Worm (Caenorhabditis elegans): Measurements from ENCODE around the gene F08D12.12.

Gene F08D12.12

DNA sequence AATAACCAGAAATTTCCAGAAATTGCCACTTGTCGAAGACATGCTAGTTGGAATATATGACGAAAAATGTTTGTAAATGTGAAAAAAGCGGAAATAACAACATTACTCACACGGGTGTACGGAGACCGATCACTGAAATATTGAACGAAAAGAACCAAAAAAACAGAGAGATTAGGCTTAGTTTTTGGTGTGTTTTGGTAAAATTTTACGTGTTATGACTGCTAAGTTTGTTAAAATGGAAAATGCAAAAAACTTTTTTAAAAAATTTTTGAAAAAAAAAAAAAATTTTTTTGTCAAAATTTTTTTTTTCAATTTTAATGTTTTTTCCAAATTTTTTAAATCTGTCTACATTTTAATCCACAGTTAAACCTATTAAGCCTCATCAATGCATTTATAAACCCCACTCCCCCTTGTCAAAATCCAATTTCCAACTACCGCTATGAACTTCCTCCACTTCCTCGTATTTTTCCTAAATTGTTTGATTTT, 35.6 kb upstream of the F08D12.12 start, which contains the start of the genes fut-4 and K12H6.10:
Gene fut-4, minus strand, starts transcription at position 101 of the 486 bp plus-strand sequence.
Gene K12H6.10, plus strand, starts transcription at position 436 of the 486 bp plus-strand sequence.
- TF ChIP-seq zag-1 (tag; optimal IDR thresholded peaks at IDR 0.05) (no peak), egl-27 (tag; optimal IDR thresholded peaks at IDR 0.05) (no peak), unc-62 (GFP tag; optimal IDR thresholded peaks at IDR 0.05) (no peak), ama-1 (optimal IDR thresholded peaks at IDR 0.05) (no peak), mbf-1 (tag; optimal IDR thresholded peaks at IDR 0.05) (no peak), nhr-12 (tag; optimal IDR thresholded peaks at IDR 0.05) (no peak), Y55F3AM.14 (GFP tag; optimal IDR thresholded peaks at IDR 0.05) (no peak), lin-11 (tag; optimal IDR thresholded peaks at IDR 0.05) (no peak), nhr-21 (tag; optimal IDR thresholded peaks at IDR 0.05) (no peak)

DNA sequence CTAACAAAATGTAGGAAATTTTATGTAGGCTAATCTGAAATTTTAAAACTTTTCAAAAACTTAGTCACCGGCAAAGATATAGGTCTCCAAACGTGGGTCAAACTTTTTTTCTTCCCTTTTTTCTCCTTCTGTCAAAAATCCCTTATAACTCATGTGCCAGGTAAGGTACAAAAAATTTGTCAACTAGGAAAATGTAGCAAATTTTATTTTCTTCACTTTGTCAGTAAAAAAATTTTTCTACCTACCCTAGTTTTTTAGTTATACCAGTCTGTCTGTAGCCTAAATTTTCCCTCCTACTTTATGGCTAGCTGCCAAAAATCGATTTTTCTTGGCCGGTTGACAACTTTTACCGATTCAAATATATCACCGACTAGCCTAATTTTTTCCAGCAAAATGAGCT, 29.8 kb upstream of the F08D12.12 start, which contains the start of gene set-13:
Gene set-13, plus strand, starts transcription at position 301 of the 400 bp plus-strand sequence.
- TF ChIP-seq fos-1 (tag; optimal IDR thresholded peaks at IDR 0.05): no peak
- TF ChIP-seq sma-3 (GFP tag; optimal IDR thresholded peaks at IDR 0.05): no peak
- no peak for TF ChIP-seq snpc-4 (tag; optimal IDR thresholded peaks at IDR 0.05)
- TF ChIP-seq dmd-4 (tag; optimal IDR thresholded peaks at IDR 0.05): no peak
- TF ChIP-seq alr-1 (tag; optimal IDR thresholded peaks at IDR 0.05): no peak
- TF ChIP-seq nhr-129 (tag; optimal IDR thresholded peaks at IDR 0.05): no peak
- TF ChIP-seq unc-55 (GFP tag; optimal IDR thresholded peaks at IDR 0.05): no peak
- no peak for TF ChIP-seq ceh-16 (tag; optimal IDR thresholded peaks at IDR 0.05)
- TF ChIP-seq ceh-82 (tag; optimal IDR thresholded peaks at IDR 0.05): no peak
- TF ChIP-seq F13H6.1 (tag; optimal IDR thresholded peaks at IDR 0.05): no peak
- no peak for TF ChIP-seq nhr-12 (tag; optimal IDR thresholded peaks at IDR 0.05)
- no peak for TF ChIP-seq lin-13 (GFP tag; optimal IDR thresholded peaks at IDR 0.05)
- TF ChIP-seq ztf-4 (tag; optimal IDR thresholded peaks at IDR 0.05): no peak
- TF ChIP-seq elt-1 (tag; optimal IDR thresholded peaks at IDR 0.05): no peak
- TF ChIP-seq nhr-77 (tag; optimal IDR thresholded peaks at IDR 0.05): no peak
- TF ChIP-seq peb-1 (tag; optimal IDR thresholded peaks at IDR 0.05): no peak
- TF ChIP-seq lin-39 (tag; optimal IDR thresholded peaks at IDR 0.05): no peak
- TF ChIP-seq unc-62 (GFP tag; optimal IDR thresholded peaks at IDR 0.05): no peak
- no peak for TF ChIP-seq C34F6.9 (tag; optimal IDR thresholded peaks at IDR 0.05)
- no peak for TF ChIP-seq nhr-10 (tag; optimal IDR thresholded peaks at IDR 0.05)

DNA sequence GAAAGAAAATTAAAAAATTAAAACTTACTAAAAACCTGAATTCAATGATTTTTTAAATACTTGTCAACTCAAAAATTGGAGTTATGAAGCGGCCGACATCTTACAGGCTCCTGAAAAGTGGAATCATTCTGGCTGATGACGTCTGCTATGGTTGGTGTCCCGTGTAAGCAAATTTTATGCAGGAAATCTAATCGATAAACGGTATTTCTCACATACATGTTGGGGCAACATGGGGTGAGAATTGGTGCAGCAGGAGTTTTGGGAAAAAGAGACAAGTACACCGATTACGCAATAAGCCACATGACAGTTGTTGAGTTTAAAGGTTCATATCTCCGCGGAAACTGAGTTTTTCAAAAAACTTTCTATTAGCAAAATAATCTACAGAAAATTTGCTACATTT, 28.6 kb upstream of the F08D12.12 start, which contains the start of gene K12H6.2:
Gene K12H6.2, minus strand, starts transcription at position 101 of the 400 bp plus-strand sequence.
- no peak for TF ChIP-seq mab-5 (tag; optimal IDR thresholded peaks at IDR 0.05)

DNA sequence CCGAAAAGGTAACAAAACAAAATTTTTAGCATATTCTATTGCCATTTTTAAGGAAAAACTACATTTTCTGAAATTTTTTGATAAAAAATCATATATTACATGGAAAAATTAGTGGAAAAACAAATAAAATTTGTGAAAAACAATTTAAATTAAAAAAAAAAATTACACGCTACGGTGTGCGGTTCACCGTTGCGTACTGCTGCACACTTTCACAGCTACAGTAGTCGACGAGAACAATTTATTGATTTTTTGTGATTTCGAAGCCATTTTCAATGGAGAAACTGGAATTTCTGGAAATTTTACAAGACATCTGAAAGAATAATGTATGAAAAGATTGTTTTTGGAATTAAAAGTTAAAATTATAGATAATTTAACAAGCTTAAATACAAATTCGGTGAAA, 28.1 kb upstream of the F08D12.12 start:
- TF ChIP-seq crh-2 (tag; optimal IDR thresholded peaks at IDR 0.05) (no peak), mbf-1 (tag; optimal IDR thresholded peaks at IDR 0.05) (no peak), sma-9 (GFP tag; optimal IDR thresholded peaks at IDR 0.05) (no peak), sma-9 (tag; optimal IDR thresholded peaks at IDR 0.05) (no peak), nhr-11 (tag; optimal IDR thresholded peaks at IDR 0.05) (no peak), Y55F3AM.14 (GFP tag; optimal IDR thresholded peaks at IDR 0.05) (no peak), nhr-77 (tag; optimal IDR thresholded peaks at IDR 0.05) (no peak), elt-3 (tag; optimal IDR thresholded peaks at IDR 0.05) (no peak), mab-5 (tag; optimal IDR thresholded peaks at IDR 0.05) (no peak), ztf-4 (tag; optimal IDR thresholded peaks at IDR 0.05) (no peak), lin-13 (GFP tag; optimal IDR thresholded peaks at IDR 0.05) (no peak), ceh-16 (tag; optimal IDR thresholded peaks at IDR 0.05) (no peak), nhr-237 (tag; optimal IDR thresholded peaks at IDR 0.05) (no peak), gmeb-1 (tag; optimal IDR thresholded peaks at IDR 0.05) (no peak)

DNA sequence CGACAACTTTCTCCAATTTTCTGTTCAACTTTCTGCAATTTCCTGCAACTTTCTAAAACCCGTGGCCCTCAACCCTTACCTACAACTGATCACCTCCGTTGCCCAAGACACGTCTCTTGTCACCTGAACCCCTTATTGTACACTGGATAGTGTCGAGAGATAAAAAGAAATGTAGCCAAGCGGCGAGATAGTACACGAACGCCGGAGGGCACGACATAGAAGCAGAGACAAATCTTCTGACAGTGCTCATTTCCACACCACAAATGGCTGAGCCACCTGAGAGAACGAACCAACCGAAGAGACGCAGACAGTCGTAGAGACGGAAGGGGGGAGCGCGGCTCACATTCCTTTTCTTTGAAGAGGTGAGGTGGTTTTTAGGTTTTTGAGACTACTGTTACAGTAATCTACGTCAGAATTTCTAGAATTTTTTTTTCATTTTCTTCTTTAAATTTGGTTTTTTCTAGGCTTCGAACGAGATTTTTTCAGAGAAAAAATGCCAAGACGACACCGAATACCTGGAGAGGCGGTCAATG, 20.9 kb upstream of the F08D12.12 start, which contains the start of gene K12H6.12:
Gene K12H6.12, plus strand, starts transcription at position 483 of the 533 bp plus-strand sequence.
- no peak for TF ChIP-seq ceh-82 (tag; optimal IDR thresholded peaks at IDR 0.05)
- peak; percentile 0 for TF ChIP-seq F13H6.1 (tag; optimal IDR thresholded peaks at IDR 0.05)

Data from whole organism, L2 larva.